Worm (Caenorhabditis elegans) whole organism, dauer: Measurements from ENCODE around the gene pqn-25.

Source experiments
- unc-62 ChIP-seq: sonication (generic microtip); optimal IDR thresholded peaks from 2 replicates; lab custom pipeline; 2017; ENCODE audit warnings: missing biosample characterization, missing genetic modification reagents, missing genetic modification characterization

pqn-25 gene

ce11 chrIII:5486345-5486744, 26.1 kb downstream of the pqn-25 start:
- no peak for TF ChIP-seq unc-62 (GFP tag; lab: Kevin White, UChicago)

- TF ChIP-seq unc-62 (GFP tag; lab: Kevin White, UChicago), result no peak
Measured at ce11 chrIII:5483738-5484315, 28.6 kb downstream of the pqn-25 start, which contains the start of the genes R02F2.7 and R02F2.4. Gene R02F2.7 (minus strand): TSS chrIII:5483773. Gene R02F2.4 (plus strand): TSS chrIII:5484289.

- TF ChIP-seq unc-62 (GFP tag; lab: Kevin White, UChicago), result no peak
Measured at ce11 chrIII:5479493-5480167, 32.8 kb downstream of the pqn-25 start.

ce11 chrIII:5478824-5479368, 33.5 kb downstream of the pqn-25 start, which contains the start of the genes R02F2.6 and R02F2.5:
Gene R02F2.6 (minus strand): TSS chrIII:5478924.
Gene R02F2.5 (plus strand): TSS chrIII:5479318.
- no peak for TF ChIP-seq unc-62 (GFP tag; lab: Kevin White, UChicago)

- TF ChIP-seq unc-62 (GFP tag; lab: Kevin White, UChicago), result no peak
Measured at ce11 chrIII:5478011-5478410, 34.4 kb downstream of the pqn-25 start, which contains the start of gene R02F2.10. Gene R02F2.10 (plus strand): TSS chrIII:5478311.

- no peak for TF ChIP-seq unc-62 (GFP tag; lab: Kevin White, UChicago)
Measured at ce11 chrIII:5474176-5474575, 38.2 kb downstream of the pqn-25 start, which contains the start of gene lon-1. Gene lon-1 (plus strand): TSS chrIII:5474476.

ce11 chrIII:5472693-5473092, 39.7 kb downstream of the pqn-25 start:
- TF ChIP-seq unc-62 (GFP tag; lab: Kevin White, UChicago), result no peak

ce11 chrIII:5469090-5469489, 43.3 kb downstream of the pqn-25 start:
- TF ChIP-seq unc-62 (GFP tag; lab: Kevin White, UChicago), result no peak

ce11 chrIII:5464850-5465249, 47.6 kb downstream of the pqn-25 start:
- no peak for TF ChIP-seq unc-62 (GFP tag; lab: Kevin White, UChicago)

- no peak for TF ChIP-seq unc-62 (GFP tag; lab: Kevin White, UChicago)
Measured at ce11 chrIII:5464077-5464476, 48.3 kb downstream of the pqn-25 start, which contains the start of gene F48E8.2. Gene F48E8.2 (plus strand): TSS chrIII:5464377.

- TF ChIP-seq unc-62 (GFP tag; lab: Kevin White, UChicago), result no peak
Measured at ce11 chrIII:5461079-5461478, 51.3 kb downstream of the pqn-25 start, which contains the start of gene F48E8.3. Gene F48E8.3 (plus strand): TSS chrIII:5461379.
